Worm (Caenorhabditis elegans): ENCODE results near the gene ZK652.8.

ZK652.8 gene

DNA sequence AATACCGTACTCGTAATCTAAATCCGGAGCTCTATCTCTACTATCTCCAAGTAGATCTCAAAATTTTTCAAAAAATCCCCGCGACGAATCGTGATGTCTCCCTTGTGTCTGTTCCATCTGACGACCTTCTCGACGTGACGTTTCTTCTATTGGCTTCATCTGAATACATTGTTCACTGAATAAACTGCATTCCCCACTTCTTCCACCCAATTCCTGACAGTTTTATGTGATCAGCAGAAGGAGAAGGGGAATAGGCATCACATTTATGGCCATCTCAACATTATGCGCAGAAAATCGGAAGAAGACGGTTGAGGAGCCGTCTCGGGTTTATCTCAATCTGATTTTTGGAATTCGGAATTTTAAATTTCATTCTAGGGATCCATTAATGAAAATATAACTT is 24.5 kb downstream of the ZK652.8 start:
- no peak for TF ChIP-seq unc-62 (GFP tag; optimal IDR thresholded peaks at IDR 0.05)

DNA sequence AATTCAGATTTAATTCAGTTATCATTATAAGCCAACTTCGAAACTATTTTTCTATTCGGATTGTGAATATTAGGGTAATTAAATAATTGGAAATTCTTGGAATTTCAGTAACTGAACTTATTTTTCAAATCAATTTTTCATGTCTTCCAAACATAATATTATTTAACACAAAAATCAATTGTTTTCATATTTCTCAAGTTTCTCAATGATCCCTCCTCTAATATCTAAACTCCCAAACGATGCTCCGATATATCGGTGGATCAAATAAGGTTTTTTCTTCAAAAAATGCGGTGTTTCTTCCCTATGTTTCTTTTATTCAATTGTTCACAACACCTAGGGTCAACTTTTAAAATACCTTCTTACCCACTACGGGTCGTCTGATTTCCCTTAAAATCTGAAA is 27.0 kb downstream of the ZK652.8 start:
- no peak for TF ChIP-seq unc-62 (GFP tag; optimal IDR thresholded peaks at IDR 0.05)

DNA sequence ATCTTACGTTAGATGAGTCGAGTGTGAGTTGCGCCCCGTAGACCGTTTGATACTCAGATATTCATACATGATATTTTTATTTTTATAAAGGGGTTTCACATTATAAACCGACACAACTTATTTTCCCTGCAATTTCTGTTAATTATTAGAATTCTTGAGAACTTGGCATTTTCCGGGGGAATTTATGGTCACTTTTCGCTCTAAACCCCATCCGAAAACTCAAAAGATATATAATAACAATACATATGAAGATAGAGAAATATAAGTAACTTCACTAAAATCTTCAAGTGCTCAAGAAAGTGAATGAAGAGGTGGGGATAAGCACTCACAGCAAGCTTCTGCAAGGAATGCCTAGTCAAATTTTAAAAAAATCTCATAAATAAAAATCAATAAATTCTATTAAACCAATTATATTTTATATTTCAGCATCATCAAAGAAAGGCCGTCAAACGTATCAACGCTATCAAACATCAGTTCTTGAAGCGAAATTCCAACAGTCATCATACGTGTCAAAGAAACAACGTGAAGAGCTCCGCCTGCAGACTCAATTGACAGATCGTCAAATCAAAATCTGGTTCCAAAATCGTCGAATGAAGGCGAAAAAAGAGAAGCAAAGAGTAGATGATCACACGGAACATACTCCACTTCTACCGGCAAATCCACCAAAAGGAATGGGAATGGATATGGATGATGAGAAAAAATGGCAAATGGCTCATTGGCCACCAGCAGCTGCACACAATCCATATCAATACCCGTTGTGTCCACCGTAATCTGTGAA is 27.7 kb downstream of the ZK652.8 start:
- no peak for TF ChIP-seq unc-62 (GFP tag; optimal IDR thresholded peaks at IDR 0.05)

- TF ChIP-seq unc-62 (GFP tag; optimal IDR thresholded peaks at IDR 0.05), result no peak
These were observed 28.4 kb downstream of the ZK652.8 start for ce11 chrIII:7815056-7815366.

- no peak for TF ChIP-seq unc-62 (GFP tag; optimal IDR thresholded peaks at IDR 0.05)
These were observed 29.0 kb downstream of the ZK652.8 start, which contains the start of gene egl-5 for ce11 chrIII:7814159-7815055. Gene egl-5 (plus strand): TSS chrIII:7814374.

DNA sequence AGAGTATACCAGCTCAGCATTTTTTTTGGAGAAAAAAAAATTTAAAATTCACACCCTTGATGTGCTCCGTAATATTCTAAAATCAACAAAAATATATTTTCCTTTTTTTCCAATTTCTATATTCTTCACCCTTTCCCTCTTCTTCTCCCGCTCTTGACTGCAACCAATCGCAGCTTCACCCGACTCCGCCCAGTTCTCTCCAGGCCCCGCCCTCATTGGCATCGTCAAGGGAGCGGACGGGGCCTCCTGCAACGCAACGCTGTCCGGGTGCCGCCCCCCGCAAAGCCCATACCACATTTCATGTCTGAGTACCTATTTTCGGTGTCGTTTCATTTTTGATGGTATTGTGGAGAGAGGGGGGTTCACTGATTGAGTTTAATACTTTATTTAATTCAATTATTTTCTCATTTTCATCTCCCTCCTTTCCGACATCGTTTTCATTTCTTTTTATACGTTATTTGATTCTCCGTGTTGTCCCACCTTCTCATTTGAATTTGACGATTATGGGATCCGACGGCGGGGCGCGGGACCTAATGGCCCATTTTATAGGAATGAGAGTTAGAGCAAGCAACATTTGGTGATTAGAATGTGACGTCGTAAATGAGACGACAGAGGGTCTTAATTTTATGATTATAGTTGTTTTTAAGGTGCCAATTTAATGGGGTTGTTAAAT is 31.1 kb downstream of the ZK652.8 start:
- no peak for TF ChIP-seq unc-62 (GFP tag; optimal IDR thresholded peaks at IDR 0.05)

ce11 chrIII:7809033-7809432 is 34.4 kb downstream of the ZK652.8 start:
- TF ChIP-seq unc-62 (GFP tag; optimal IDR thresholded peaks at IDR 0.05), result no peak

ce11 chrIII:7806947-7807346 is 36.5 kb downstream of the ZK652.8 start:
- no peak for TF ChIP-seq unc-62 (GFP tag; optimal IDR thresholded peaks at IDR 0.05)

ce11 chrIII:7805253-7805652 is 38.2 kb downstream of the ZK652.8 start:
- no peak for TF ChIP-seq unc-62 (GFP tag; optimal IDR thresholded peaks at IDR 0.05)

DNA sequence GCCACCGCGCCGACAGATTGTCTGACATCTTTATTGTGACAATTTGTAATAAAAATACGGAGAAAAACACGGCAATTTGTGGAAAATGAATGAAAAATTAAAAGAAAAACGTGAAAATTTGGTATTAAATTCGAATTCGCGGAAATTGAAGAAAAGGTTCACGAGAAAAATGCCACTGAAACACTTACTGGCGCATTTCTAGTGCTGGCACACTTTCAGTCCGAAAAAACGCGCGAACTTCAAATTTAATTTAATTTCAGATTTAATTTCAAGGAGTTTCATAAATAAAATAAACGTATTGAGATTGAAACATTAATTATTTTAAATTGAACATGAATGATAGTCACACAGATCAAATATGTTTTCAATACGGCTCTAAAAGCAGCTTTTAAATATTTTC is 48.1 kb downstream of the ZK652.8 start, which contains the start of gene cyk-7:
Gene cyk-7 (minus strand): TSS at position 99 of the 400 bp plus-strand sequence.
- TF ChIP-seq unc-62 (GFP tag; optimal IDR thresholded peaks at IDR 0.05), result no peak

DNA sequence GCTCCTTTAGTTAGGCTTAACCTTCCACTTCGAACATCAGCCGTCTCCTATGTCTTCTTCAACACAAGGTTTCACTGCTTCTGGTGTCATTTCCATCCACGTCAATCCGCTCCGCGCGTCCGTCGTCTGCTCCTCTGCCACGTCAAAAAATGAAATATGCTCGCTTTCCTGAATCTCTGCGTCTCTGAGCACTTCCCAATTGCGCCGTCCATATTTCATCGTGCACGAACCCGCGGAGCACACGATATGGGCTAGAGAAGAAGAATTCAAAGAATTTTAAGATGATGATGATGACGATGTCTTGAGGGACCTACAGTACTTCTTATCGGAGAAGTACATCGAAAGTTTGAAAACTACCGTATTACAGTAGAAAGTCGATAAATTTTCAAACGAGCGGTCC is 50.5 kb downstream of the ZK652.8 start:
- TF ChIP-seq unc-62 (GFP tag; optimal IDR thresholded peaks at IDR 0.05), result no peak

DNA sequence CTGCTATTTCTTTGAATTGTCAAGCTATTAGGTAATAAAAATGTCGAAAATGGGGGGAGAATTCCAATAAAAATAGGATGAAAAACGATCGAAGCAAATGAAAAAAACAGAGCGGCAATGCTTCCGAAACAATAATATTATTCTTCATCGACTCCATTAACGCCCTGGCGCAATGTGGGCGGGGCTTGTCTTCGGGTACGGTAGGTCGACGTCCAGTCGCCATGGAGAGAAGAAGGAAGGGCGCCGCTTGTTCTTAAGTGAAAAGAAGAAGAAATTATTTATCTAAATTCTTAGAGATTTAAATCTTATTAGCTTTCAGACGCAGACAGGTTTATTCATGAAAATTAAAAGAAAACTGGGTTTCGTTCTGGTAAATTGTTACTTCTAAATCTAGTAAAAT is 51.2 kb downstream of the ZK652.8 start:
- TF ChIP-seq unc-62 (GFP tag; optimal IDR thresholded peaks at IDR 0.05), result no peak
